Fruit fly (Drosophila melanogaster) whole organism, embryonic: Measurements from ENCODE around the gene CG2889.

Source experiments
- Bgb ChIP-seq: fragments of 200-800 bp; sonication (Bioruptor generic); IDR thresholded peaks from 2 replicates; pipeline ENCODE4 v1.3.6; 2022; ENCODE audit warnings: missing biosample characterization, missing genetic modification characterization; ENCODE audit not compliant: partially characterized antibody
- CG10431 ChIP-seq: fragments of 200-800 bp; sonication (Bioruptor generic); optimal IDR thresholded peaks from 3 replicates; lab custom pipeline; 2018; ENCODE audit warnings: missing biosample characterization, mild to moderate bottlenecking, missing genetic modification characterization
- CG11093 ChIP-seq: fragments of 200-800 bp; sonication (Bioruptor generic); IDR thresholded peaks from 3 replicates; pipeline ENCODE4 v1.3.6; 2022; ENCODE audit warnings: missing biosample characterization, missing genetic modification characterization
- CG11504 ChIP-seq: fragments of 200-800 bp; sonication (Bioruptor generic); optimal IDR thresholded peaks from 3 replicates; lab custom pipeline; 2019; ENCODE audit warnings: missing biosample characterization, mild to moderate bottlenecking, missing genetic modification characterization, moderate library complexity
- CG11695 ChIP-seq: fragments of 200-800 bp; sonication (Bioruptor generic); IDR thresholded peaks from 3 replicates; pipeline ENCODE4 v1.3.6; 2022; ENCODE audit warnings: missing biosample characterization, missing genetic modification characterization
- CG13287 ChIP-seq: fragments of 200-800 bp; sonication (Bioruptor generic); IDR thresholded peaks from 2 replicates; pipeline ENCODE4 v1.3.6; 2022; ENCODE audit warnings: missing biosample characterization, missing genetic modification characterization; ENCODE audit not compliant: partially characterized antibody
- CG13296 ChIP-seq: fragments of 200-800 bp; sonication (Bioruptor generic); optimal IDR thresholded peaks from 3 replicates; lab custom pipeline; 2018; ENCODE audit warnings: missing biosample characterization, mild to moderate bottlenecking, missing genetic modification characterization
- CG14014 ChIP-seq: fragments of 200-800 bp; sonication (Bioruptor generic); IDR thresholded peaks from 2 replicates; pipeline ENCODE4 v1.3.6; 2022; ENCODE audit warnings: missing biosample characterization, missing genetic modification characterization
- CG15601 ChIP-seq: fragments of 200-800 bp; sonication (Bioruptor generic); optimal IDR thresholded peaks from 3 replicates; lab custom pipeline; 2019; ENCODE audit warnings: missing biosample characterization, mild to moderate bottlenecking, missing genetic modification characterization, moderate library complexity
- CG17912 ChIP-seq: fragments of 200-800 bp; sonication (Bioruptor generic); optimal IDR thresholded peaks from 2 replicates; lab custom pipeline; 2018; ENCODE audit warnings: missing biosample characterization, mild to moderate bottlenecking, missing genetic modification characterization
- CG2129 ChIP-seq: fragments of 200-800 bp; sonication (Bioruptor generic); IDR thresholded peaks from 2 replicates; pipeline ENCODE4 v1.3.6; 2022; ENCODE audit warnings: missing biosample characterization, missing genetic modification characterization; ENCODE audit not compliant: partially characterized antibody
- CG2199 ChIP-seq: fragments of 200-800 bp; sonication (Bioruptor generic); IDR thresholded peaks from 3 replicates; pipeline ENCODE4 v1.3.6; 2022; ENCODE audit warnings: missing biosample characterization, missing genetic modification characterization
- CG30020 ChIP-seq: fragments of 200-800 bp; optimal IDR thresholded peaks from 2 replicates; lab custom pipeline; 2019; ENCODE audit warnings: missing biosample characterization, mild to moderate bottlenecking, missing genetic modification characterization, moderate library complexity
- CG3407 ChIP-seq: fragments of 200-800 bp; sonication (Bioruptor generic); optimal IDR thresholded peaks from 2 replicates; lab custom pipeline; 2018; ENCODE audit warnings: missing biosample characterization, mild to moderate bottlenecking, missing genetic modification characterization
- CG3726 ChIP-seq: fragments of 200-800 bp; sonication (Bioruptor generic); IDR thresholded peaks from 3 replicates; pipeline ENCODE4, ENCODE4 v1.3.6; 2022; ENCODE audit warnings: missing biosample characterization, missing genetic modification characterization
- CG4730 ChIP-seq: fragments of 200-800 bp; sonication (Bioruptor generic); IDR thresholded peaks from 2 replicates; pipeline ENCODE4 v1.3.6; 2022; ENCODE audit warnings: missing biosample characterization, missing genetic modification characterization
- CG6654 ChIP-seq: fragments of 200-800 bp; sonication (Bioruptor generic); optimal IDR thresholded peaks from 2 replicates; lab custom pipeline; 2017; ENCODE audit warnings: missing biosample characterization, mild to moderate bottlenecking, missing genetic modification characterization
- CG7372 ChIP-seq: fragments of 200-800 bp; sonication (Bioruptor generic); IDR thresholded peaks from 2 replicates; pipeline ENCODE4 v1.3.6; 2022; ENCODE audit warnings: missing biosample characterization, missing genetic modification characterization
- CG8924 ChIP-seq: fragments of 200-800 bp; optimal IDR thresholded peaks from 3 replicates; lab custom pipeline; 2019; ENCODE audit warnings: missing biosample characterization, mild to moderate bottlenecking, missing genetic modification characterization, moderate library complexity
- CG9609 ChIP-seq: fragments of 200-800 bp; sonication (Bioruptor generic); optimal IDR thresholded peaks from 3 replicates; lab custom pipeline; 2016; ENCODE audit warnings: missing biosample characterization, missing genetic modification characterization
- CG9932 ChIP-seq: fragments of 200-800 bp; sonication (Bioruptor generic); IDR thresholded peaks from 2 replicates; pipeline ENCODE4 v1.3.6; 2022; ENCODE audit warnings: missing biosample characterization, missing genetic modification characterization
- Chrac-16 ChIP-seq: fragments of 200-800 bp; sonication (Bioruptor generic); optimal IDR thresholded peaks from 3 replicates; lab custom pipeline; 2016; ENCODE audit warnings: missing biosample characterization, missing genetic modification characterization
- Dref ChIP-seq: fragments of 200-800 bp; sonication (Bioruptor generic); IDR thresholded peaks from 2 replicates; pipeline ENCODE4 v1.3.6; 2022; ENCODE audit warnings: missing biosample characterization, missing genetic modification characterization
- E2f1 ChIP-seq: fragments of 200-800 bp; sonication (Bioruptor generic); IDR thresholded peaks from 2 replicates; pipeline ENCODE4 v1.3.6; 2022; ENCODE audit warnings: missing biosample characterization, missing genetic modification characterization
- Hr39 ChIP-seq: fragments of >200 bp; optimal IDR thresholded peaks from 2 replicates; lab custom pipeline; 2017
- Kr ChIP-seq: fragments of 200-800 bp; sonication (Bioruptor generic); optimal IDR thresholded peaks from 2 replicates; lab custom pipeline; 2017; ENCODE audit warnings: missing biosample characterization, mild to moderate bottlenecking, missing genetic modification characterization
- MESR4 ChIP-seq: fragments of 200-800 bp; sonication (Bioruptor generic); optimal IDR thresholded peaks from 2 replicates; lab custom pipeline; 2018; ENCODE audit warnings: missing biosample characterization, mild to moderate bottlenecking, missing genetic modification characterization, moderate library complexity
- Mad ChIP-seq: fragments of 200-800 bp; sonication (Bioruptor generic); optimal IDR thresholded peaks from 2 replicates; lab custom pipeline; 2016; ENCODE audit warnings: missing biosample characterization, missing genetic modification characterization
- NC2β ChIP-seq: fragments of 200-800 bp; sonication (Bioruptor generic); optimal IDR thresholded peaks from 2 replicates; lab custom pipeline; 2016; ENCODE audit warnings: missing biosample characterization, missing genetic modification characterization
- Sry-β ChIP-seq: fragments of 200-800 bp; sonication (Bioruptor generic); optimal IDR thresholded peaks from 2 replicates; lab custom pipeline; 2018; ENCODE audit warnings: missing biosample characterization, mild to moderate bottlenecking, missing genetic modification characterization, moderate library complexity
- abd-A ChIP-seq: fragments of 200-800 bp; sonication (Bioruptor generic); optimal IDR thresholded peaks from 3 replicates; lab custom pipeline; 2019; ENCODE audit warnings: missing biosample characterization, mild to moderate bottlenecking, missing genetic modification characterization, moderate library complexity
- aop ChIP-seq: fragments of 200-800 bp; sonication (Bioruptor generic); IDR thresholded peaks from 2 replicates; pipeline ENCODE4 v1.3.6; 2022; ENCODE audit warnings: missing biosample characterization, missing genetic modification characterization
- bigmax ChIP-seq: fragments of 200-800 bp; sonication (Bioruptor generic); optimal IDR thresholded peaks from 2 replicates; lab custom pipeline; 2018; ENCODE audit warnings: missing biosample characterization, mild to moderate bottlenecking, missing genetic modification characterization
- br ChIP-seq: fragments of >200 bp; optimal IDR thresholded peaks from 2 replicates; lab custom pipeline; 2017
- cg ChIP-seq: fragments of 200-800 bp; sonication (Bioruptor generic); optimal IDR thresholded peaks from 3 replicates; lab custom pipeline; 2019; ENCODE audit warnings: missing biosample characterization, mild to moderate bottlenecking, missing genetic modification characterization, moderate library complexity
- dan ChIP-seq: fragments of 200-800 bp; sonication (Bioruptor generic); IDR thresholded peaks from 2 replicates; pipeline ENCODE4 v1.3.6; 2022; ENCODE audit warnings: missing biosample characterization, missing genetic modification characterization
- disco-r ChIP-seq: fragments of 200-800 bp; sonication (Bioruptor generic); optimal IDR thresholded peaks from 2 replicates; lab custom pipeline; 2016; ENCODE audit warnings: missing biosample characterization, missing genetic modification characterization
- dmrt99B ChIP-seq: fragments of 200-800 bp; sonication (Bioruptor generic); optimal IDR thresholded peaks from 2 replicates; lab custom pipeline; 2018; ENCODE audit warnings: missing biosample characterization, mild to moderate bottlenecking, missing genetic modification characterization, moderate library complexity
- gfzf ChIP-seq: fragments of 200-800 bp; sonication (Bioruptor generic); optimal IDR thresholded peaks from 2 replicates; lab custom pipeline; 2016; ENCODE audit warnings: missing biosample characterization, mild to moderate bottlenecking, missing genetic modification characterization, moderate library complexity
- grn ChIP-seq: fragments of 200-800 bp; sonication (Bioruptor generic); optimal IDR thresholded peaks from 3 replicates; lab custom pipeline; 2017; ENCODE audit warnings: missing biosample characterization, missing genetic modification characterization
- gro ChIP-seq: fragments of 200-800 bp; sonication (Bioruptor generic); optimal IDR thresholded peaks from 2 replicates; lab custom pipeline; 2016; ENCODE audit warnings: missing biosample characterization, missing genetic modification characterization
- lola ChIP-seq, 3 experiments: fragments of >200 bp in 2 of 3; fragments of 200-800 bp in 1 of 3; sonication (Bioruptor generic) in 1 of 3; optimal IDR thresholded peaks; 2 replicates each; lab custom pipeline; 2017 to 2019; ENCODE audit warnings: missing biosample characterization in 3 of 3, missing genetic modification characterization in 3 of 3, mild to moderate bottlenecking in 1 of 3, moderate library complexity in 1 of 3
- nerfin-2 ChIP-seq: fragments of 200-800 bp; sonication (Bioruptor generic); IDR thresholded peaks from 2 replicates; pipeline ENCODE4 v1.3.6; 2022; ENCODE audit warnings: missing biosample characterization, missing genetic modification characterization; ENCODE audit not compliant: partially characterized antibody
- nmo ChIP-seq: fragments of 200-800 bp; sonication (Bioruptor generic); optimal IDR thresholded peaks from 2 replicates; lab custom pipeline; 2018; ENCODE audit warnings: missing biosample characterization, mild to moderate bottlenecking, missing genetic modification characterization, moderate library complexity
- oc ChIP-seq: fragments of 200-800 bp; sonication (Bioruptor generic); optimal IDR thresholded peaks from 2 replicates; lab custom pipeline; 2018; ENCODE audit warnings: missing biosample characterization, mild to moderate bottlenecking, missing genetic modification characterization, moderate library complexity
- ro ChIP-seq: fragments of 200-800 bp; sonication (Bioruptor generic); IDR thresholded peaks from 2 replicates; pipeline ENCODE4 v1.3.6; 2022; ENCODE audit warnings: missing biosample characterization, missing genetic modification characterization
- seq ChIP-seq: fragments of 200-800 bp; sonication (Bioruptor generic); IDR thresholded peaks from 2 replicates; pipeline ENCODE4 v1.3.6; 2022; ENCODE audit warnings: missing biosample characterization, missing genetic modification characterization
- slou ChIP-seq: fragments of 200-800 bp; sonication (Bioruptor generic); optimal IDR thresholded peaks from 3 replicates; lab custom pipeline; 2016; ENCODE audit warnings: missing biosample characterization, missing genetic modification characterization
- ttk ChIP-seq: fragments of 200-800 bp; sonication (Bioruptor generic); IDR thresholded peaks from 2 replicates; pipeline ENCODE4 v2.1.2; 2022; ENCODE audit warnings: missing biosample characterization, missing genetic modification characterization
- vnd ChIP-seq: fragments of 200-800 bp; sonication (Bioruptor generic); IDR thresholded peaks from 3 replicates; pipeline ENCODE4 v1.3.6; 2022; ENCODE audit warnings: missing biosample characterization, missing genetic modification characterization; ENCODE audit not compliant: partially characterized antibody

The CG2889 gene

dm6 chrX:10473510-10474212, at the start of gene CG2889 (continued):
- TF ChIP-seq E2f1 (GFP tag; lab: Robert Waterston, UW) (no peak), CG14014 (GFP tag; lab: Robert Waterston, UW) (no peak), MESR4 (peak; percentile 15), ro (GFP tag; lab: Robert Waterston, UW) (no peak), CG7372 (0 out of 2 replicates have a peak, but pooled peaks have one; percentile 17), Hr39 (no peak), cg (GFP tag; lab: Kevin White, UChicago) (no peak), Kr (no peak), CG3407 (GFP tag; lab: Kevin White, UChicago) (no peak), NC2β (GFP tag; lab: Kevin White, UChicago) (no peak), nmo (GFP tag; lab: Kevin White, UChicago) (peak; percentile 46), CG13287 (GFP tag; lab: Robert Waterston, UW) (peak; percentile 60), Bgb (GFP tag; lab: Robert Waterston, UW) (peak; percentile 65; the same call in 1 of the 2 replicates), seq (GFP tag; lab: Robert Waterston, UW) (no peak), CG9609 (no peak), Mad (GFP tag; lab: Kevin White, UChicago) (no peak), CG11504 (tag; lab: Kevin White, UChicago) (no peak), slou (GFP tag; lab: Kevin White, UChicago) (no peak), Sry-β (GFP tag; lab: Kevin White, UChicago) (no peak), CG10431 (no peak), CG15601 (tag; lab: Kevin White, UChicago) (no peak), CG9932 (GFP tag; lab: Robert Waterston, UW) (peak; percentile 52), CG2129 (peak; percentile 22; the same call in 1 of the 2 replicates), disco-r (no peak), aop (GFP tag; lab: Robert Waterston, UW) (no peak), dan (GFP tag; lab: Robert Waterston, UW) (no peak), Chrac-16 (GFP tag; lab: Kevin White, UChicago) (peak; percentile 20), dmrt99B (tag; lab: Kevin White, UChicago) (no peak), nerfin-2 (GFP tag; lab: Robert Waterston, UW) (no peak), CG30020 (no peak), CG17912 (no peak), Dref (GFP tag; lab: Robert Waterston, UW) (peak; percentile 41), CG11695 (GFP tag; lab: Robert Waterston, UW) (no peak), abd-A (tag; lab: Kevin White, UChicago) (no peak), oc (tag; lab: Kevin White, UChicago) (no peak), CG4730 (no peak), gfzf (GFP tag; lab: Kevin White, UChicago) (no peak), br (lab: Kevin White, UChicago) (no peak), CG8924 (tag; lab: Kevin White, UChicago) (peak; percentile 2), bigmax (no peak), CG6654 (GFP tag; lab: Kevin White, UChicago) (no peak), CG11093 (GFP tag; lab: Robert Waterston, UW) (no peak), ttk (GFP tag; lab: Robert Waterston, UW) (0 out of 2 replicates have a peak, but pooled peaks have one; percentile 29), lola (GFP tag; optimal IDR thresholded peaks at IDR 0.05; lab: Kevin White, UChicago) (no peak), CG2199 (GFP tag; lab: Robert Waterston, UW) (0 out of 3 replicates have a peak, but pooled peaks have one; percentile 13), gro (no peak), grn (GFP tag; lab: Kevin White, UChicago) (no peak), CG13296 (GFP tag; lab: Kevin White, UChicago) (no peak), vnd (GFP tag; lab: Robert Waterston, UW) (no peak), CG3726 (no peak)
